Worm (Caenorhabditis elegans) whole organism, mixed stage, embryonic: ENCODE results near the gene dgk-4.

Experiments
- ces-1 ChIP-seq: fragments of 150-350 bp; optimal IDR thresholded peaks from 2 replicates; lab custom pipeline; 2014; ENCODE audit warnings: missing biosample characterization, missing genetic modification reagents, missing genetic modification characterization
- drap-1 ChIP-seq: fragments of 200-800 bp; sonication (Bioruptor generic); optimal IDR thresholded peaks from 3 replicates; lab custom pipeline; 2018; ENCODE audit warnings: mild to moderate bottlenecking, missing genetic modification characterization, missing compliant biosample characterization
- elt-3 ChIP-seq: fragments of 150-350 bp; optimal IDR thresholded peaks from 2 replicates; lab custom pipeline; 2014; ENCODE audit warnings: missing biosample characterization, missing genetic modification characterization
- hlh-1 ChIP-seq: fragments of 150-350 bp; optimal IDR thresholded peaks from 2 replicates; lab custom pipeline; 2014; ENCODE audit warnings: missing biosample characterization, missing genetic modification reagents, missing genetic modification characterization
- lin-13 ChIP-seq: fragments of 150-350 bp; optimal IDR thresholded peaks from 2 replicates; lab custom pipeline; 2014; ENCODE audit warnings: missing biosample characterization, missing genetic modification characterization
- lsy-2 ChIP-seq: fragments of 150-350 bp; optimal IDR thresholded peaks from 2 replicates; lab custom pipeline; 2014; ENCODE audit warnings: missing biosample characterization, missing genetic modification characterization
- mep-1 ChIP-seq: fragments of 150-350 bp; optimal IDR thresholded peaks from 2 replicates; lab custom pipeline; 2017; ENCODE audit warnings: missing biosample characterization, missing genetic modification reagents, missing genetic modification characterization, inconsistent platforms
- tbx-8 ChIP-seq: fragments of 200-800 bp; sonication (Bioruptor generic); optimal IDR thresholded peaks from 2 replicates; lab custom pipeline; 2018; ENCODE audit warnings: mild to moderate bottlenecking, missing genetic modification characterization, moderate library complexity, missing compliant biosample characterization
- unc-39 ChIP-seq: fragments of 150-350 bp; optimal IDR thresholded peaks from 2 replicates; lab custom pipeline; 2014; ENCODE audit warnings: missing biosample characterization, missing genetic modification characterization
- unc-62 ChIP-seq: fragments of 150-350 bp; optimal IDR thresholded peaks from 2 replicates; lab custom pipeline; 2014; ENCODE audit warnings: missing biosample characterization, missing genetic modification reagents, missing genetic modification characterization
- ztf-11 ChIP-seq: fragments of 150-350 bp; optimal IDR thresholded peaks from 2 replicates; lab custom pipeline; 2014; ENCODE audit warnings: missing biosample characterization, missing genetic modification characterization

DNA sequence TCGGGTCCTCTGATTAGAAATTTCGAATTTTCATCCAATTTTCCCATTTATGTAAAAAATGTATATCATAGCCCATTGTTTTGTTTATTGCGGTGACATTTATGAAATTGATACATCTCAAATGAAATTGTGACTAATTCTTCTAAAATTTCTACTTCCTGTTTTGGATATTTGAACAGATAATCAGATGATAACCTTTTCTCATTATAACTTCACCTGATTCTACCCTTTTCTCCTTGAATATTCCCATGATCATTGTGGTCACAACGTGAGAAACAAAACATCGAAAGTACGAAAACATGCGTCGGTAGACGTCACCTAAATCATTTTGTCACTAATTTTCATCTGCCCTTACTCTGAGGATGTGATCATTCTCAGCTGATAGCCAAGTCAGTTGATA lies 890 bp upstream of the dgk-4 start:
- TF ChIP-seq lsy-2 (tag; lab: Kevin White, UChicago) (no peak), elt-3 (tag; lab: Kevin White, UChicago) (no peak), ces-1 (GFP tag; lab: Kevin White, UChicago) (no peak), unc-39 (no peak), tbx-8 (GFP tag; lab: Kevin White, UChicago) (no peak), ztf-11 (tag; lab: Kevin White, UChicago) (no peak), drap-1 (no peak), lin-13 (no peak), hlh-1 (tag; lab: Kevin White, UChicago) (no peak), unc-62 (GFP tag; lab: Kevin White, UChicago) (no peak), mep-1 (tag; lab: Kevin White, UChicago) (no peak)
